Worm (Caenorhabditis elegans) whole organism, mixed stage, embryonic: ENCODE data around the gene acbp-7.

ENCODE experiments used
- blmp-1 ChIP-seq: fragments of 150-350 bp; optimal IDR thresholded peaks from 2 replicates; lab custom pipeline; 2014; ENCODE audit warnings: missing biosample characterization, missing genetic modification characterization
- cnd-1 ChIP-seq: fragments of 200-800 bp; sonication (Bioruptor generic); optimal IDR thresholded peaks from 2 replicates; lab custom pipeline; 2018; ENCODE audit warnings: mild to moderate bottlenecking, missing genetic modification characterization, missing compliant biosample characterization

DNA sequence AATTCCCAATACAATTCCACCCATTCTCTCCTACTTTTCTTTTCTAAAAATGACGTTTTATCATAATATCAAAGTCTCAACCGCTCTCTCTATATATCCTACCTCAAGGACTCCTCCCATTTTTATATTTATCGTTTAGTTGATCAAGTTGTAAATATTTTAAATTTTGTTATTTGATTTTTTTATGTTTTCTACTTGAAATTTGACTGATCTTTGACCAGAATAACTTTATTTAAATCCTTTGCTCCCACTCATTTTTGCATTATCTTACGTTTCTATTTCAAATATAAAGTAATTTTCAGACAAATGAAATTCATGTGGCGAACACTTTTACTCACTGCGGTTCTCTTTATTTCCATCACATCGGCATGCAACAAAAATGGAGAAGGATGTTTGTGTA is at the start of gene acbp-7, which contains the start of gene F26A1.19:
- no peak for TF ChIP-seq blmp-1 (tag; lab: Kevin White, UChicago)
- no peak for TF ChIP-seq cnd-1 (tag; lab: Kevin White, UChicago)
